Fruit fly (Drosophila melanogaster) whole organism, pupa: ENCODE results near the gene Cdc16.

Experiments used
- CG10348 ChIP-seq: fragments of 200-800 bp; sonication (Bioruptor generic); IDR thresholded peaks from 2 replicates; pipeline ENCODE4 v1.3.6; 2022; ENCODE audit warnings: missing biosample characterization, missing genetic modification characterization
- CG12605 ChIP-seq: fragments of 200-800 bp; sonication (Bioruptor generic); IDR thresholded peaks from 2 replicates; pipeline ENCODE4 v1.3.6; 2022; ENCODE audit warnings: missing biosample characterization, missing genetic modification characterization
- CG15710 ChIP-seq: fragments of 200-800 bp; sonication (Bioruptor generic); optimal IDR thresholded peaks from 2 replicates; lab custom pipeline; 2018; ENCODE audit warnings: missing biosample characterization, mild to moderate bottlenecking, missing genetic modification characterization, moderate library complexity
- CG34367 ChIP-seq: fragments of 200-800 bp; sonication (Bioruptor generic); optimal IDR thresholded peaks from 2 replicates; lab custom pipeline; 2018; ENCODE audit warnings: missing biosample characterization, mild to moderate bottlenecking, missing genetic modification characterization
- CG9948 ChIP-seq: fragments of 200-800 bp; sonication (Bioruptor generic); optimal IDR thresholded peaks from 2 replicates; lab custom pipeline; 2018; ENCODE audit warnings: missing biosample characterization, mild to moderate bottlenecking, missing genetic modification characterization, moderate library complexity
- EcR ChIP-seq: fragments of 200-800 bp; sonication (Bioruptor generic); optimal IDR thresholded peaks from 3 replicates; lab custom pipeline; 2019; ENCODE audit warnings: missing biosample characterization, missing genetic modification characterization, mild to moderate bottlenecking, moderate library complexity, missing genetic modification reagents
- Pif1A ChIP-seq: fragments of 200-800 bp; sonication (Bioruptor generic); optimal IDR thresholded peaks from 3 replicates; lab custom pipeline; 2016; ENCODE audit warnings: missing biosample characterization, missing genetic modification characterization
- Pif1B ChIP-seq: fragments of 200-800 bp; sonication (Bioruptor generic); optimal IDR thresholded peaks from 3 replicates; lab custom pipeline; 2016; ENCODE audit warnings: missing biosample characterization, missing genetic modification characterization
- fd96Ca ChIP-seq: fragments of 200-800 bp; sonication (Bioruptor generic); IDR thresholded peaks from 3 replicates; pipeline ENCODE4 v1.3.6; 2022; ENCODE audit warnings: missing biosample characterization, missing genetic modification characterization

- TF ChIP-seq CG15710 (tag; lab: Kevin White, UChicago) (no peak), fd96Ca (GFP tag; lab: Robert Waterston, UW) (no peak), CG9948 (tag; lab: Kevin White, UChicago) (no peak), Pif1B (no peak), CG12605 (GFP tag; lab: Robert Waterston, UW) (no peak), Pif1A (GFP tag; lab: Kevin White, UChicago) (no peak), EcR (GFP tag; lab: Kevin White, UChicago) (no peak), CG10348 (no peak), CG34367 (no peak)
Measured at dm6 chr3R:23315221-23315620, 34.2 kb downstream of the Cdc16 start.
